Fruit fly (Drosophila melanogaster) whole organism, wandering third instar larva: ENCODE data around the gene CG3857.

Source experiments
- Abd-B ChIP-seq: fragments of >200 bp; optimal IDR thresholded peaks from 2 replicates; lab custom pipeline; 2017; ENCODE audit warnings: missing biosample characterization, missing genetic modification characterization
- CG32264 ChIP-seq: fragments of 200-800 bp; sonication (Bioruptor generic); optimal IDR thresholded peaks from 2 replicates; lab custom pipeline; 2016; ENCODE audit warnings: missing biosample characterization, missing genetic modification characterization
- CG9705 ChIP-seq: fragments of 200-800 bp; sonication (Bioruptor generic); optimal IDR thresholded peaks from 2 replicates; lab custom pipeline; 2018; ENCODE audit warnings: missing biosample characterization, mild to moderate bottlenecking, missing genetic modification characterization
- CrebA ChIP-seq: fragments of 200-800 bp; sonication (Bioruptor generic); optimal IDR thresholded peaks from 2 replicates; lab custom pipeline; 2016; ENCODE audit warnings: missing biosample characterization, mild to moderate bottlenecking, missing genetic modification characterization, borderline replicate concordance
- Dfd ChIP-seq: fragments of >200 bp; optimal IDR thresholded peaks from 2 replicates; lab custom pipeline; 2017; ENCODE audit warnings: missing biosample characterization, missing genetic modification characterization
- Dif ChIP-seq: fragments of 200-275, 200-300 bp; sonication (Bioruptor generic); optimal IDR thresholded peaks from 2 replicates; lab custom pipeline; 2018; ENCODE audit warnings: missing biosample characterization, missing genetic modification characterization; ENCODE audit not compliant: partially characterized antibody
- GATAd ChIP-seq: sonication (Bioruptor generic); optimal IDR thresholded peaks from 2 replicates; lab custom pipeline; 2016; ENCODE audit warnings: missing biosample characterization, missing genetic modification characterization
- HLH106 ChIP-seq: fragments of 200-800 bp; optimal IDR thresholded peaks from 3 replicates; lab custom pipeline; 2019; ENCODE audit warnings: missing biosample characterization, mild to moderate bottlenecking, missing genetic modification characterization, moderate library complexity
- Hnf4 ChIP-seq: fragments of 200-800 bp; sonication (Bioruptor generic); optimal IDR thresholded peaks from 2 replicates; lab custom pipeline; 2016; ENCODE audit warnings: missing biosample characterization, mild to moderate bottlenecking, missing genetic modification characterization
- Hr78 ChIP-seq: fragments of >200 bp; optimal IDR thresholded peaks from 2 replicates; lab custom pipeline; 2017; ENCODE audit warnings: missing biosample characterization, missing genetic modification characterization
- Hr83 ChIP-seq: fragments of 200-300 bp; sonication (Bioruptor generic); optimal IDR thresholded peaks from 2 replicates; lab custom pipeline; 2016; ENCODE audit warnings: missing biosample characterization, mild to moderate bottlenecking, missing genetic modification characterization, moderate library complexity; ENCODE audit not compliant: poor library complexity, severe bottlenecking
- Jra ChIP-seq: sonication (Bioruptor generic); optimal IDR thresholded peaks from 2 replicates; lab custom pipeline; 2016; ENCODE audit warnings: missing biosample characterization, missing genetic modification characterization
- Mio ChIP-seq: sonication (Bioruptor generic); optimal IDR thresholded peaks from 2 replicates; lab custom pipeline; 2016; ENCODE audit warnings: missing biosample characterization, missing genetic modification characterization
- Myc ChIP-seq: fragments of >200 bp; optimal IDR thresholded peaks from 2 replicates; lab custom pipeline; 2017
- N ChIP-seq: fragments of >200 bp; optimal IDR thresholded peaks from 2 replicates; lab custom pipeline; 2018; ENCODE audit warnings: missing biosample characterization, missing external identifiers, missing genetic modification characterization
- OdsH ChIP-seq: fragments of 200-800 bp; sonication (Bioruptor generic); optimal IDR thresholded peaks from 2 replicates; lab custom pipeline; 2016; ENCODE audit warnings: missing biosample characterization, mild to moderate bottlenecking, missing genetic modification characterization
- Rel ChIP-seq, 2 experiments: fragments of 200-800 bp; sonication (Bioruptor generic) in 1 of 2; optimal IDR thresholded peaks; 2 replicates in 1 of 2; 3 replicates in 1 of 2; lab custom pipeline; 2016 to 2019; ENCODE audit warnings: mild to moderate bottlenecking in 2 of 2, missing biosample characterization in 2 of 2, missing genetic modification characterization in 2 of 2, moderate library complexity in 1 of 2
- Sp1 ChIP-seq: fragments of 200-800 bp; sonication (Bioruptor generic); optimal IDR thresholded peaks from 3 replicates; lab custom pipeline; 2019; ENCODE audit warnings: missing biosample characterization, mild to moderate bottlenecking, missing genetic modification characterization, moderate library complexity
- Vsx2 ChIP-seq: fragments of 200-300, 225-300 bp; sonication (Bioruptor generic); optimal IDR thresholded peaks from 2 replicates; lab custom pipeline; 2018; ENCODE audit warnings: missing biosample characterization, missing genetic modification characterization; ENCODE audit not compliant: partially characterized antibody
- br ChIP-seq: fragments of 200-800 bp; sonication (Bioruptor generic); optimal IDR thresholded peaks from 2 replicates; lab custom pipeline; 2016; ENCODE audit warnings: missing biosample characterization, missing genetic modification characterization
- brk ChIP-seq: fragments of 200-800 bp; sonication (Bioruptor generic); optimal IDR thresholded peaks from 2 replicates; lab custom pipeline; 2016; ENCODE audit warnings: missing biosample characterization, mild to moderate bottlenecking, missing genetic modification characterization
- dl ChIP-seq, 2 experiments: fragments of 175-275, 200-275 bp in 1 of 2; fragments of 200-275 bp in 1 of 2; sonication (Bioruptor generic); optimal IDR thresholded peaks; lab custom pipeline; 2018; ENCODE audit warnings: mild to moderate bottlenecking in 2 of 2, missing biosample characterization in 2 of 2, missing genetic modification characterization in 2 of 2, moderate library complexity in 2 of 2; ENCODE audit not compliant: partially characterized antibody in 2 of 2, insufficient read depth in 1 of 2
- dmrt93B ChIP-seq: fragments of 200-800 bp; sonication (Bioruptor generic); optimal IDR thresholded peaks from 2 replicates; lab custom pipeline; 2018; ENCODE audit warnings: missing biosample characterization, mild to moderate bottlenecking, missing genetic modification characterization
- dsf ChIP-seq: sonication (Bioruptor generic); optimal IDR thresholded peaks from 2 replicates; lab custom pipeline; 2016; ENCODE audit warnings: missing biosample characterization, missing genetic modification characterization, borderline replicate concordance
- ey ChIP-seq: fragments of 200-800 bp; sonication (Bioruptor generic); optimal IDR thresholded peaks from 2 replicates; lab custom pipeline; 2016; ENCODE audit warnings: missing biosample characterization, missing genetic modification characterization
- foxo ChIP-seq, 2 experiments: fragments of 200-800 bp; sonication (Bioruptor generic); optimal IDR thresholded peaks; 2 replicates in 1 of 2; 3 replicates in 1 of 2; lab custom pipeline; 2016 to 2017; ENCODE audit warnings: missing biosample characterization in 2 of 2, missing genetic modification characterization in 2 of 2
- fru ChIP-seq: fragments of 200-800 bp; sonication (Bioruptor generic); optimal IDR thresholded peaks from 3 replicates; lab custom pipeline; 2016; ENCODE audit warnings: missing biosample characterization, mild to moderate bottlenecking, missing genetic modification characterization
- h ChIP-seq: fragments of 200-800 bp; sonication (Bioruptor generic); optimal IDR thresholded peaks from 3 replicates; lab custom pipeline; 2016; ENCODE audit warnings: missing biosample characterization, mild to moderate bottlenecking, missing genetic modification characterization
- jim ChIP-seq: fragments of 175-275, 200-325 bp; sonication (Bioruptor generic); optimal IDR thresholded peaks from 2 replicates; lab custom pipeline; 2016; ENCODE audit warnings: missing biosample characterization, mild to moderate bottlenecking, missing genetic modification characterization
- lola ChIP-seq: fragments of >200 bp; optimal IDR thresholded peaks from 2 replicates; lab custom pipeline; 2017; ENCODE audit warnings: missing biosample characterization, missing genetic modification characterization
- pan ChIP-seq: fragments of >200 bp; optimal IDR thresholded peaks from 2 replicates; lab custom pipeline; 2017
- psq ChIP-seq: fragments of 200-800 bp; sonication (Bioruptor generic); optimal IDR thresholded peaks from 3 replicates; lab custom pipeline; 2017; ENCODE audit warnings: missing biosample characterization, mild to moderate bottlenecking, missing genetic modification characterization, moderate library complexity
- rgr ChIP-seq: fragments of 200-800 bp; sonication (Bioruptor generic); optimal IDR thresholded peaks from 3 replicates; lab custom pipeline; 2016; ENCODE audit warnings: missing biosample characterization, mild to moderate bottlenecking, missing genetic modification characterization
- sage ChIP-seq: fragments of 200-800 bp; sonication (Bioruptor generic); optimal IDR thresholded peaks from 2 replicates; lab custom pipeline; 2016; ENCODE audit warnings: missing biosample characterization, mild to moderate bottlenecking, missing genetic modification characterization
- sv ChIP-seq: fragments of 200-800 bp; sonication (Bioruptor generic); optimal IDR thresholded peaks from 3 replicates; lab custom pipeline; 2016; ENCODE audit warnings: missing biosample characterization, missing genetic modification characterization
- tai ChIP-seq: sonication (Bioruptor generic); optimal IDR thresholded peaks from 2 replicates; lab custom pipeline; 2016; ENCODE audit warnings: missing biosample characterization, missing genetic modification characterization
- usp ChIP-seq: fragments of >200 bp; optimal IDR thresholded peaks from 2 replicates; lab custom pipeline; 2017; ENCODE audit warnings: missing biosample characterization, missing genetic modification characterization
- woc ChIP-seq: sonication (Bioruptor generic); optimal IDR thresholded peaks from 2 replicates; lab custom pipeline; 2016; ENCODE audit warnings: missing biosample characterization, mild to moderate bottlenecking, missing genetic modification characterization

Gene CG3857

dm6 chrX:1941669-1942092 is 1.8 kb upstream of the CG3857 start, which contains the start of gene Hr4:
Gene Hr4 (plus strand): TSS chrX:1941940.
- TF ChIP-seq sv (GFP tag; lab: Kevin White, UChicago) (no peak), Jra (GFP tag; lab: Kevin White, UChicago) (no peak), Vsx2 (no peak), rgr (GFP tag; lab: Kevin White, UChicago) (no peak), woc (no peak), CG9705 (no peak), psq (no peak), dl (GFP tag; optimal IDR thresholded peaks at IDR 0.05; lab: Kevin White, UChicago; ENCODE audit: insufficient read depth in 1 of 2, partially characterized antibody in 2 of 2) (peak; percentile 79), Dfd (GFP tag; lab: Kevin White, UChicago) (no peak), CG32264 (GFP tag; lab: Kevin White, UChicago) (no peak), Mio (GFP tag; lab: Kevin White, UChicago) (no peak), usp (no peak), N (GFP tag; lab: Kevin White, UChicago) (no peak), sage (peak; percentile 61), Sp1 (peak; percentile 34), ey (GFP tag; lab: Kevin White, UChicago) (no peak), Rel (GFP tag; optimal IDR thresholded peaks at IDR 0.05; lab: Kevin White, UChicago) (no peak), Rel (tag; optimal IDR thresholded peaks at IDR 0.05; lab: Kevin White, UChicago) (peak; percentile 16), jim (GFP tag; lab: Kevin White, UChicago) (no peak), brk (GFP tag; lab: Kevin White, UChicago) (peak; percentile 30), fru (GFP tag; lab: Kevin White, UChicago) (no peak), h (GFP tag; lab: Kevin White, UChicago) (no peak), br (GFP tag; lab: Kevin White, UChicago) (no peak), Hr78 (GFP tag; lab: Kevin White, UChicago) (no peak), foxo (GFP tag; optimal IDR thresholded peaks at IDR 0.05; lab: Kevin White, UChicago) (no peak), Hr83 (GFP tag; lab: Kevin White, UChicago) (peak; percentile 2), HLH106 (tag; lab: Kevin White, UChicago) (no peak), Abd-B (GFP tag; lab: Kevin White, UChicago) (no peak), pan (lab: Kevin White, UChicago) (no peak), Hnf4 (no peak), CrebA (no peak), lola (GFP tag; lab: Kevin White, UChicago) (no peak), Dif (GFP tag; lab: Kevin White, UChicago) (peak; percentile 78), Myc (no peak), dsf (GFP tag; lab: Kevin White, UChicago) (no peak), tai (GFP tag; lab: Kevin White, UChicago) (no peak), OdsH (GFP tag; lab: Kevin White, UChicago) (no peak), dmrt93B (GFP tag; lab: Kevin White, UChicago) (no peak), GATAd (GFP tag; lab: Kevin White, UChicago) (no peak)

DNA sequence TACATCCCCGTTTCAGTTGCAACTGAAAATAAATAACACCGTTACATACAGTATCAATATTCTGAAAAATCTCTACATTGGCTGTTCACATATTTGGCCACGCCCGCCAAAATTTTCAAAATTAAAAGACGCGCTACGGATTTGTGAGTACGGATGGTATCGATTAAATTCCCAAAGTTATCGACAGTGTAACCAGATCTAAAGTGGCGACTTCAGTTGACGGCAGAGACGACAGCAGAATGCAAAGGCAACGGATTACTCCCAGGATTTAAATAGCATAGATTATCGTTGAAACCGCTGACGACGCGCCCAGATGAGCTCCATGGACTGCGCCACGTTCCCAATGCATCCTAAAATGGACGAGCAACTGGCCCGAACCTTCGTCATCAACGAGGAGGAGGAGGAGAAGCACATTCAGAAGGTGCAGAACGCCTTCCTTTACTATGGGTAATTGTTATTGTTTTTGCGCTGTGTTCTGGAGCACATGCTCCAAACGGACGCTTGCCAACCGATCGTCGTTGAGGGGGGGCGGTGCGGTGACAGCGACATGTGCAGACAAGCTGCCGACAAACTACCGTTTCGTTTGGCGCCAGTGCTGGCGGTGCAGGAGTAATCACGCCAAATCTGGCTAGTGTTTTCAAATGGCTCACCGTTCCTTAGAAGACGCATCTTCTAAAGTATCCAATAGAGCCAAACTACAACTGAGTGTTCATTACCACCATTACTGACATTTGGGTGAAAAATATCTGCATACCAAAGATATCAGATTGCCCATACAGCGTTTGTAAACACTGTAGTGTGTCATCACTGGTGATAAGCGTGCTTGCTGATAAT is 12.2 kb downstream of the CG3857 start, which contains the start of gene CG11596:
Gene CG11596, plus strand, starts transcription at position 211 of the 834 bp plus-strand sequence.
- no peak for TF ChIP-seq sage
- no peak for TF ChIP-seq usp
- TF ChIP-seq Myc: peak; percentile 91
- no peak for TF ChIP-seq CG32264 (GFP tag; lab: Kevin White, UChicago)
- TF ChIP-seq N (GFP tag; lab: Kevin White, UChicago): no peak
- no peak for TF ChIP-seq tai (GFP tag; lab: Kevin White, UChicago)
- no peak for TF ChIP-seq psq
- no peak for TF ChIP-seq pan (lab: Kevin White, UChicago)
- TF ChIP-seq Rel (GFP tag; optimal IDR thresholded peaks at IDR 0.05; lab: Kevin White, UChicago): no peak
- no peak for TF ChIP-seq Rel (tag; optimal IDR thresholded peaks at IDR 0.05; lab: Kevin White, UChicago)
- no peak for TF ChIP-seq OdsH (GFP tag; lab: Kevin White, UChicago)
- TF ChIP-seq Hnf4: no peak
- no peak for TF ChIP-seq dl (GFP tag; optimal IDR thresholded peaks at IDR 0.05; lab: Kevin White, UChicago; ENCODE audit: insufficient read depth in 1 of 2, partially characterized antibody in 2 of 2)
- no peak for TF ChIP-seq Hr83 (GFP tag; lab: Kevin White, UChicago)
- TF ChIP-seq Mio (GFP tag; lab: Kevin White, UChicago): no peak
- no peak for TF ChIP-seq CG9705
- TF ChIP-seq HLH106 (tag; lab: Kevin White, UChicago): peak; percentile 34
- TF ChIP-seq CrebA: no peak
- TF ChIP-seq ey (GFP tag; lab: Kevin White, UChicago): peak; percentile 18
- no peak for TF ChIP-seq br (GFP tag; lab: Kevin White, UChicago)
- TF ChIP-seq lola (GFP tag; lab: Kevin White, UChicago): no peak
- TF ChIP-seq Sp1: peak; percentile 22
- no peak for TF ChIP-seq fru (GFP tag; lab: Kevin White, UChicago)
- no peak for TF ChIP-seq dsf (GFP tag; lab: Kevin White, UChicago)
- no peak for TF ChIP-seq sv (GFP tag; lab: Kevin White, UChicago)
- peak; percentile 75 for TF ChIP-seq h (GFP tag; lab: Kevin White, UChicago)
- TF ChIP-seq Hr78 (GFP tag; lab: Kevin White, UChicago): no peak
- no peak for TF ChIP-seq Dfd (GFP tag; lab: Kevin White, UChicago)
- no peak for TF ChIP-seq Vsx2
- no peak for TF ChIP-seq Abd-B (GFP tag; lab: Kevin White, UChicago)
- no peak for TF ChIP-seq rgr (GFP tag; lab: Kevin White, UChicago)
- no peak for TF ChIP-seq Dif (GFP tag; lab: Kevin White, UChicago)
- TF ChIP-seq woc: no peak
